Fruit fly (Drosophila melanogaster) whole organism, prepupa: ENCODE results near the gene Delta.
A peak's percentile ranks its signal among the peaks of the same experiment; 100 is the strongest.

Source experiments
- CG10631 ChIP-seq: fragments of 200-800 bp; sonication (Bioruptor generic); optimal IDR thresholded peaks from 2 replicates; lab custom pipeline; 2016; ENCODE audit warnings: missing biosample characterization, missing genetic modification characterization
- CG11294 ChIP-seq: fragments of 200-800 bp; sonication (Bioruptor generic); IDR thresholded peaks from 2 replicates; pipeline ENCODE4 v1.3.6; 2022; ENCODE audit warnings: missing biosample characterization, missing genetic modification characterization
- CG11762 ChIP-seq: fragments of 200-800 bp; sonication (Bioruptor generic); optimal IDR thresholded peaks from 3 replicates; lab custom pipeline; 2016; ENCODE audit warnings: missing biosample characterization, missing genetic modification characterization; ENCODE audit not compliant: insufficient read depth
- CG15336 ChIP-seq: fragments of 200-800 bp; sonication (Bioruptor generic); IDR thresholded peaks from 2 replicates; pipeline ENCODE4 v1.3.6; 2022; ENCODE audit warnings: missing biosample characterization, missing genetic modification characterization
- CG1621 ChIP-seq: fragments of 200-800 bp; sonication (Bioruptor generic); optimal IDR thresholded peaks from 3 replicates; lab custom pipeline; 2018; ENCODE audit warnings: missing biosample characterization, mild to moderate bottlenecking, missing genetic modification characterization
- CG16779 ChIP-seq: fragments of 200-800 bp; sonication (Bioruptor generic); optimal IDR thresholded peaks from 3 replicates; lab custom pipeline; 2017; ENCODE audit warnings: missing biosample characterization, mild to moderate bottlenecking, missing genetic modification characterization
- CG32006 ChIP-seq: fragments of 200-800 bp; sonication (Bioruptor generic); optimal IDR thresholded peaks from 3 replicates; lab custom pipeline; 2017; ENCODE audit warnings: missing biosample characterization, mild to moderate bottlenecking, missing genetic modification characterization
- CG34406 ChIP-seq: fragments of 200-800 bp; sonication (Bioruptor generic); optimal IDR thresholded peaks from 3 replicates; lab custom pipeline; 2016; ENCODE audit warnings: missing biosample characterization, missing genetic modification characterization
- CG3919 ChIP-seq: fragments of 200-800 bp; sonication (Bioruptor generic); optimal IDR thresholded peaks from 3 replicates; lab custom pipeline; 2016; ENCODE audit warnings: missing biosample characterization, missing genetic modification characterization
- CG4318 ChIP-seq: fragments of 200-800 bp; sonication (Bioruptor generic); optimal IDR thresholded peaks from 3 replicates; lab custom pipeline; 2017; ENCODE audit warnings: missing biosample characterization, mild to moderate bottlenecking, missing genetic modification characterization
- CG6163 ChIP-seq: fragments of 200-800 bp; sonication (Bioruptor generic); IDR thresholded peaks from 3 replicates; pipeline ENCODE4 v1.3.6; 2022; ENCODE audit warnings: missing biosample characterization, missing genetic modification characterization
- CG6792 ChIP-seq: fragments of 200-800 bp; sonication (Bioruptor generic); optimal IDR thresholded peaks from 3 replicates; lab custom pipeline; 2016; ENCODE audit warnings: missing biosample characterization, missing genetic modification characterization
- CG6808 ChIP-seq: fragments of 200-800 bp; sonication (Bioruptor generic); optimal IDR thresholded peaks from 3 replicates; lab custom pipeline; 2017; ENCODE audit warnings: missing biosample characterization, missing genetic modification characterization, mild to moderate bottlenecking, moderate library complexity, missing genetic modification reagents
- CG6854 ChIP-seq: fragments of 200-800 bp; sonication (Bioruptor generic); optimal IDR thresholded peaks from 2 replicates; lab custom pipeline; 2017; ENCODE audit warnings: missing biosample characterization, mild to moderate bottlenecking, missing genetic modification characterization
- CG7368 ChIP-seq: fragments of 200-800 bp; sonication (Bioruptor generic); optimal IDR thresholded peaks from 3 replicates; lab custom pipeline; 2016; ENCODE audit warnings: missing biosample characterization, missing genetic modification characterization
- CG8119 ChIP-seq: fragments of 200-800 bp; sonication (Bioruptor generic); IDR thresholded peaks from 3 replicates; pipeline ENCODE4 v1.3.6; 2022; ENCODE audit warnings: missing biosample characterization, missing genetic modification characterization
- CG8632 ChIP-seq: fragments of 200-800 bp; sonication (Bioruptor generic); optimal IDR thresholded peaks from 3 replicates; lab custom pipeline; 2016; ENCODE audit warnings: missing biosample characterization, missing genetic modification characterization
- CG9139 ChIP-seq: fragments of 200-800 bp; sonication (Bioruptor generic); optimal IDR thresholded peaks from 3 replicates; lab custom pipeline; 2017; ENCODE audit warnings: missing biosample characterization, mild to moderate bottlenecking, missing genetic modification characterization
- Eip75B ChIP-seq: fragments of 200-800 bp; sonication (Bioruptor generic); optimal IDR thresholded peaks from 3 replicates; lab custom pipeline; 2016; ENCODE audit warnings: missing biosample characterization, missing genetic modification characterization
- Eip78C ChIP-seq: fragments of 200-800 bp; sonication (Bioruptor generic); peaks from one replicate; lab custom pipeline; 2016; ENCODE audit warnings: missing biosample characterization, missing genetic modification characterization
- Ets21C ChIP-seq: fragments of 200-800 bp; sonication (Bioruptor generic); optimal IDR thresholded peaks from 3 replicates; lab custom pipeline; 2016; ENCODE audit warnings: missing biosample characterization, missing genetic modification characterization
- Ets96B ChIP-seq: fragments of 200-800 bp; optimal IDR thresholded peaks from 2 replicates; lab custom pipeline; 2019; ENCODE audit warnings: missing biosample characterization, mild to moderate bottlenecking, missing genetic modification characterization, moderate library complexity
- Hr38 ChIP-seq: sonication (Bioruptor generic); optimal IDR thresholded peaks from 2 replicates; lab custom pipeline; 2016; ENCODE audit warnings: missing biosample characterization, missing genetic modification characterization
- Hr39 ChIP-seq: fragments of 200-800 bp; sonication (Bioruptor generic); optimal IDR thresholded peaks from 2 replicates; lab custom pipeline; 2016; ENCODE audit warnings: missing biosample characterization, missing genetic modification characterization
- Hr4 ChIP-seq: fragments of 200-800 bp; sonication (Bioruptor generic); optimal IDR thresholded peaks from 3 replicates; lab custom pipeline; 2016; ENCODE audit warnings: missing biosample characterization, missing genetic modification characterization
- Lpt ChIP-seq: fragments of 200-800 bp; sonication (Bioruptor generic); optimal IDR thresholded peaks from 3 replicates; lab custom pipeline; 2016; ENCODE audit warnings: missing biosample characterization, missing genetic modification characterization
- Met ChIP-seq: fragments of 200-800 bp; sonication (Bioruptor generic); optimal IDR thresholded peaks from 3 replicates; lab custom pipeline; 2016; ENCODE audit warnings: missing biosample characterization, missing genetic modification characterization
- OdsH ChIP-seq: fragments of 200-800 bp; sonication (Bioruptor generic); optimal IDR thresholded peaks from 3 replicates; lab custom pipeline; 2016; ENCODE audit warnings: missing biosample characterization, missing genetic modification characterization
- Smox ChIP-seq: fragments of 200-800 bp; sonication (Bioruptor generic); optimal IDR thresholded peaks from 3 replicates; lab custom pipeline; 2016; ENCODE audit warnings: missing biosample characterization, missing genetic modification characterization
- Sox102F ChIP-seq: fragments of 200-800 bp; sonication (Bioruptor generic); optimal IDR thresholded peaks from 2 replicates; lab custom pipeline; 2016; ENCODE audit warnings: missing biosample characterization, mild to moderate bottlenecking, missing genetic modification characterization
- Sox15 ChIP-seq: fragments of 200-800 bp; sonication (Bioruptor generic); optimal IDR thresholded peaks from 3 replicates; lab custom pipeline; 2016; ENCODE audit warnings: missing biosample characterization, missing genetic modification characterization
- acj6 ChIP-seq: fragments of 200-800 bp; sonication (Bioruptor generic); optimal IDR thresholded peaks from 3 replicates; lab custom pipeline; 2016; ENCODE audit warnings: missing biosample characterization, missing genetic modification characterization
- cyc ChIP-seq: fragments of 200-800 bp; sonication (Bioruptor generic); optimal IDR thresholded peaks from 3 replicates; lab custom pipeline; 2016; ENCODE audit warnings: missing biosample characterization, missing genetic modification characterization
- dac ChIP-seq: fragments of 200-800 bp; sonication (Bioruptor generic); optimal IDR thresholded peaks from 2 replicates; lab custom pipeline; 2017; ENCODE audit warnings: missing biosample characterization, mild to moderate bottlenecking, missing genetic modification characterization
- dsx ChIP-seq: fragments of 200-800 bp; optimal IDR thresholded peaks from 3 replicates; lab custom pipeline; 2019; ENCODE audit warnings: missing biosample characterization, mild to moderate bottlenecking, missing genetic modification characterization, moderate library complexity; ENCODE audit not compliant: poor library complexity, severe bottlenecking
- fd59A ChIP-seq: fragments of 200-800 bp; sonication (Bioruptor generic); optimal IDR thresholded peaks from 2 replicates; lab custom pipeline; 2017; ENCODE audit warnings: missing biosample characterization, mild to moderate bottlenecking, missing genetic modification characterization, missing genetic modification reagents
- fd85E ChIP-seq: fragments of 200-800 bp; sonication (Bioruptor generic); optimal IDR thresholded peaks from 3 replicates; lab custom pipeline; 2016; ENCODE audit warnings: missing biosample characterization, missing genetic modification characterization
- fkh ChIP-seq: fragments of 200-800 bp; sonication (Bioruptor generic); optimal IDR thresholded peaks from 3 replicates; lab custom pipeline; 2017; ENCODE audit warnings: missing biosample characterization, mild to moderate bottlenecking, missing genetic modification characterization, moderate library complexity
- lz ChIP-seq: fragments of 200-800 bp; sonication (Bioruptor generic); optimal IDR thresholded peaks from 3 replicates; lab custom pipeline; 2016; ENCODE audit warnings: missing biosample characterization, missing genetic modification characterization
- net ChIP-seq: fragments of 200-800 bp; sonication (Bioruptor generic); optimal IDR thresholded peaks from 3 replicates; lab custom pipeline; 2016; ENCODE audit warnings: missing biosample characterization, missing genetic modification characterization
- pdm3 ChIP-seq: fragments of 200-800 bp; sonication (Bioruptor generic); optimal IDR thresholded peaks from 3 replicates; lab custom pipeline; 2016; ENCODE audit warnings: missing biosample characterization, missing genetic modification characterization
- salr ChIP-seq, 2 experiments: fragments of 200-800 bp; sonication (Bioruptor generic); optimal IDR thresholded peaks; 3 replicates each; lab custom pipeline; 2016 to 2018; ENCODE audit warnings: missing biosample characterization in 2 of 2, missing genetic modification characterization in 2 of 2, mild to moderate bottlenecking in 1 of 2
- spab ChIP-seq: fragments of 200-800 bp; sonication (Bioruptor generic); optimal IDR thresholded peaks from 2 replicates; lab custom pipeline; 2017; ENCODE audit warnings: missing biosample characterization, mild to moderate bottlenecking, missing genetic modification characterization, missing genetic modification reagents
- ss ChIP-seq, 2 experiments: fragments of 200-800 bp; sonication (Bioruptor generic); optimal IDR thresholded peaks; 2 replicates in 1 of 2; 3 replicates in 1 of 2; lab custom pipeline; 2017 to 2018; ENCODE audit warnings: mild to moderate bottlenecking in 2 of 2, missing biosample characterization in 2 of 2, missing genetic modification characterization in 2 of 2, moderate library complexity in 1 of 2
- svp ChIP-seq: fragments of 200-800 bp; sonication (Bioruptor generic); peaks from one replicate; lab custom pipeline; 2016; ENCODE audit warnings: missing biosample characterization, missing genetic modification characterization
- topi ChIP-seq: fragments of 200-800 bp; sonication (Bioruptor generic); optimal IDR thresholded peaks from 3 replicates; lab custom pipeline; 2016; ENCODE audit warnings: missing biosample characterization, missing genetic modification characterization
- vri ChIP-seq: fragments of 200-800 bp; sonication (Bioruptor generic); optimal IDR thresholded peaks from 3 replicates; lab custom pipeline; 2016; ENCODE audit warnings: missing biosample characterization, mild to moderate bottlenecking, missing genetic modification characterization

Gene Delta

DNA sequence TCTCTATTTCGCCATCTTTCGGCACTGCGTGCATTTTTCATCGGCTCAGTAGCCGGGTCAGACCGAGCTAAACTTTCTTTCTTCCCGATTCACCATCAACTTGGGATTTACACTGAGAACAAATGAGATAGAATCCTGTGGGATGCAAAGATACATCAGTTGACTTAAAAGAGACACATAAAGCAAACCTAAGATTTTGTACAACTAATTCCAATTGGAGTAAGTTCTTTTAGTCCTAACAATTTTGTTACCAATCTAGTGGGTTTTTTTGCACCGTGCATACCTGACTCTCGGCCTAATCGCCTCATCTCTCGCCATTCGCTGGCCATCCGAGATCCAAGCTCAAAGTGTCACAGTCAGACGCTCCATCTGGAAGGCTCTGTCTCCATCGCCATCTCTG is 61.2 kb downstream of the Delta start (continued):
- no peak for TF ChIP-seq CG11762
- TF ChIP-seq CG34406 = no peak
- peak; percentile 19 for TF ChIP-seq OdsH
- no peak for TF ChIP-seq CG7368 (GFP tag; lab: Kevin White, UChicago)
- peak; percentile 64; the same call in 2 of the 3 replicates for TF ChIP-seq CG8119 (GFP tag; lab: Robert Waterston, UW)
- no peak for TF ChIP-seq Hr39 (GFP tag; lab: Kevin White, UChicago)
- TF ChIP-seq acj6 (GFP tag; lab: Kevin White, UChicago) = no peak

DNA sequence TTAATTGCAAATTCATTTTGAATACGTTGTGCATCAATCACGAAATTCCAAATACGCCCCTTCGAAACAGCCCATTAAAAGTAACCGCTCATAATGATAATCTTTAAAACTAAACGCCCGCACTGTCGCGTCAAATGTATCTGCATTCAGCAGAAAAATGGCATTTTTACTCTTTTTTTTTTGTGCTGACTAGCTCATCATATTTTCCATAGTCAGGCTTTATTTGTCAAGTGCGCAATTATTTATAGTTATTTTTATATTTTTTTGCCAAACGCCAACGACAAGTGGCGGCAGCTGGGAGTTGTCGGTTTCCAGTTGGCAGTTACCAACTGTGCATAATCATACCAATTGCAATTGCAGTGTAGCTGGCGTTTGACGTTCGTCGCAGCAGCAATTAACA is 69.5 kb downstream of the Delta start, which contains the start of gene CG14280:
TSS of gene CG14280 (plus strand) at position 301 of the 400 bp plus-strand sequence.
- no peak for TF ChIP-seq CG6854
- no peak for TF ChIP-seq CG16779 (tag; lab: Kevin White, UChicago)
- TF ChIP-seq CG15336 (GFP tag; lab: Robert Waterston, UW) = no peak
- TF ChIP-seq Hr38 = no peak
- TF ChIP-seq CG11762 = no peak
- TF ChIP-seq Lpt (GFP tag; lab: Kevin White, UChicago) = no peak
- no peak for TF ChIP-seq CG8632
- TF ChIP-seq salr (GFP tag; optimal IDR thresholded peaks at IDR 0.05; lab: Kevin White, UChicago) = no peak
- no peak for TF ChIP-seq Ets96B (tag; lab: Kevin White, UChicago)
- no peak for TF ChIP-seq dsx (GFP tag; lab: Kevin White, UChicago)
- no peak for TF ChIP-seq CG10631
- no peak for TF ChIP-seq CG6808
- no peak for TF ChIP-seq svp (GFP tag; lab: Kevin White, UChicago)
- no peak for TF ChIP-seq fd59A (GFP tag; lab: Kevin White, UChicago)
- no peak for TF ChIP-seq Sox102F
- no peak for TF ChIP-seq Smox
- no peak for TF ChIP-seq cyc (GFP tag; lab: Kevin White, UChicago)

DNA sequence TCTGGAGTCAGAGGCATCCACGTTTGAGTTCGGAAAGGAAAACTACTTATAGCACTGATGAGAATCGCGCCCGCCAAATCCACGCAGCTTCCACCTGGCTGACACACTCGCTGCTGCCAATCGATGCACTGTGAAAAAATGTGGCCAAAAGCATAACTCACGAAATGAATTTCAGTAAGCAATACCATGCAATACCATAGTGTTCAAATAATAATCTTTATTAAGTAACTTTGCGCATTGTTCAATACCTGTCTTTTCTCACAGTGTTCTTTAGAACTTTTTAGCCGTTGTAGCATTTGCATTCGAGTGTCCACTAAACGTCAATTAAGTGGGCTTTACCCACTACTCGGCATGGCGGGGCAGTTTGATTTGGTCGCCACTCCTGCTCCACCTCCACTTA is 70.8 kb downstream of the Delta start:
- TF ChIP-seq CG4318 (GFP tag; lab: Kevin White, UChicago) (peak; percentile 39), CG6163 (GFP tag; lab: Robert Waterston, UW) (peak; percentile 88), CG1621 (peak; percentile 36), CG16779 (tag; lab: Kevin White, UChicago) (no peak), fkh (GFP tag; lab: Kevin White, UChicago) (no peak), CG9139 (GFP tag; lab: Kevin White, UChicago) (no peak), CG32006 (GFP tag; lab: Kevin White, UChicago) (peak; percentile 66), pdm3 (peak; percentile 25), CG6808 (peak; percentile 55), dac (GFP tag; lab: Kevin White, UChicago) (peak; percentile 18), Met (peak; percentile 9), CG11294 (peak; percentile 47; the same call in 1 of the 2 replicates), CG6854 (no peak), fd59A (GFP tag; lab: Kevin White, UChicago) (peak; percentile 45), cyc (GFP tag; lab: Kevin White, UChicago) (peak; percentile 52), fd85E (GFP tag; lab: Kevin White, UChicago) (no peak), Ets96B (tag; lab: Kevin White, UChicago) (peak; percentile 61), Hr39 (GFP tag; lab: Kevin White, UChicago) (no peak), CG34406 (peak; percentile 18), Eip75B (GFP tag; lab: Kevin White, UChicago) (peak; percentile 47), ss (GFP tag; optimal IDR thresholded peaks at IDR 0.05; lab: Kevin White, UChicago) (peak; percentile 21 to 37), CG8119 (GFP tag; lab: Robert Waterston, UW) (peak; percentile 63), OdsH (peak; percentile 49), topi (GFP tag; lab: Kevin White, UChicago) (peak; percentile 44), dsx (GFP tag; lab: Kevin White, UChicago) (peak; percentile 50), CG6792 (GFP tag; lab: Kevin White, UChicago) (peak; percentile 33), Ets21C (GFP tag; lab: Kevin White, UChicago) (no peak), Hr4 (GFP tag; lab: Kevin White, UChicago) (peak; percentile 23), Eip78C (GFP tag; lab: Kevin White, UChicago) (peak; percentile 73), CG3919 (peak; percentile 68), lz (peak; percentile 13), Smox (no peak), net (GFP tag; lab: Kevin White, UChicago) (peak; percentile 29), Lpt (GFP tag; lab: Kevin White, UChicago) (peak; percentile 35), CG7368 (GFP tag; lab: Kevin White, UChicago) (peak; percentile 30), Sox15 (GFP tag; lab: Kevin White, UChicago) (no peak), vri (no peak), spab (peak; percentile 52), CG10631 (peak; percentile 71)
